Worm (Caenorhabditis elegans): ENCODE results near the gene alkb-8.

ce11 chrIII:3745138-3745537 is 36.0 kb downstream of the alkb-8 start, which contains the start of gene lin-48:
- TF ChIP-seq ama-1 (optimal IDR thresholded peaks at IDR 0.05) (no peak), ceh-36 (tag; optimal IDR thresholded peaks at IDR 0.05) (no peak), ets-7 (tag; optimal IDR thresholded peaks at IDR 0.05) (no peak)
